In the genomic region with DNA sequence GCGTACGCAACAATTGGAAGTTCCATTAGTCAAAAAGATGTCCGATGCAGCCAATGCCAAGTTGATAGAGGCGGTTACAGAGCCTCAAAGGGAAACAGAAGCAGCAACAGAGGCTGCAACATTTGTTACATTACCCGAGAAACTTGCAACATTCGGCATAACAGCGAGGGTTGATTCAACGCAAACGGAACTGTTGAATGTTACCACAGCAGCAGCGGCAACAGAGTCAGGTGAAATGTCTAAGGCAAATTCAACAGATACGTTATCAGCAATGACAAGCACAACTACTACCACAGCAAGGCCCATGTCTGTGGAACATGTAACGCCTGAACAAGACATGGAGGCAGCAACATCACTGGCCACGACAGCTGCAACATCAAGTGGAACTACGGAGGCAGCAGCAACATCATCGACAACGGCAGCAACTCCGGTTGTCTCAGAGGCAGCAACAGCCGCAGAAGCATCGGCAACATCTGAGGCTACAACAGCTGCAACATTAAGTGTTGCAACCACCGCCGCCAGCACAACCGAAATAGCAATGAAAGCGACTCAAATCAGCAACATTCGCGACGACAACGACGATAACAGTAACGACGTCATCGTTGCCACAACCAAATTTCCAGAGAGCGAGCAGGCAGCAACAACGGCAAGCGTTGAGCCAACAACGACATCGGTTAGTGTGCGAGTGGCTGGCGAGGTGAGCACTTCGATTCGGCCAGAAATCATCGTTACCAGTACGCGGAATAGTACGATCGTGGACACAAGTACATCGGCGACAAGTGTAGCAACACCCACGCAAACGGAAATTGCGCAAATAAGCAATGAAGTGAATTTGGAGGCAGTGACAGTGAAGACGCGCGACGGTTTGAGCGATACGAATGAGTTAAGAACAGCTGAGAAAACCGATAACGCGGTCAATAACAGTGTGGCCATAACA, we compare ENCODE assay signal across 5 fruit fly cellular contexts.
TF ChIP-seq lines count a peak whose summit lies in the region.

No protein-coding gene starts in this region.

- no peak for TF ChIP-seq CTCF in whole organism, embryonic (GFP tag; optimal IDR thresholded peaks at IDR 0.05; lab: Kevin White, UChicago)

TF ChIP-seq in whole organism, adult, 20 proteins besides CTCF, POLR2A, EP300 and RAD21:
- TF ChIP-seq CG11617 (GFP tag; optimal IDR thresholded peaks at IDR 0.05; lab: Kevin White, UChicago) (no peak), bab1 (GFP tag; optimal IDR thresholded peaks at IDR 0.05; lab: Kevin White, UChicago) (peak; percentile 2)
TF ChIP-seq in whole organism, adult: peak in this region for 1.

TF ChIP-seq in whole organism, embryonic, 481 proteins besides CTCF, POLR2A, EP300 and RAD21 (continues in another document):
- no peak for TF ChIP-seq HHEX (GFP tag; optimal IDR thresholded peaks at IDR 0.05; lab: Kevin White, UChicago)
- no peak for TF ChIP-seq Xrp1 (GFP tag; IDR thresholded peaks at IDR 0.05; lab: Robert Waterston, UW)
- TF ChIP-seq CG1647 (GFP tag; optimal IDR thresholded peaks at IDR 0.05; lab: Kevin White, UChicago), result no peak
- peak; percentile 0 for TF ChIP-seq CG13296 (GFP tag; optimal IDR thresholded peaks at IDR 0.05; lab: Kevin White, UChicago)
- peak; percentile 99 for TF ChIP-seq CG11504 (tag; optimal IDR thresholded peaks at IDR 0.05; lab: Kevin White, UChicago)
- TF ChIP-seq CG2875 (GFP tag; optimal IDR thresholded peaks at IDR 0.05; lab: Kevin White, UChicago), result no peak
- TF ChIP-seq gcm2 (GFP tag; optimal IDR thresholded peaks at IDR 0.05; lab: Kevin White, UChicago), result no peak
- no peak for TF ChIP-seq pita (GFP tag; optimal IDR thresholded peaks at IDR 0.05; lab: Kevin White, UChicago)
- TF ChIP-seq lab (GFP tag; optimal IDR thresholded peaks at IDR 0.05; lab: Kevin White, UChicago), result peak; percentile 6
- TF ChIP-seq CG15269 (tag; optimal IDR thresholded peaks at IDR 0.05; lab: Kevin White, UChicago), result no peak
- 0 out of 2 replicates have a peak, but pooled peaks have one; percentile 15 for TF ChIP-seq CG13287 (GFP tag; IDR thresholded peaks at IDR 0.05; lab: Robert Waterston, UW; ENCODE audit: partially characterized antibody)
- no peak for TF ChIP-seq CG1233 (GFP tag; optimal IDR thresholded peaks at IDR 0.05; lab: Kevin White, UChicago)
- TF ChIP-seq Kr (GFP tag; optimal IDR thresholded peaks at IDR 0.05; lab: Kevin White, UChicago), result no peak
- no peak for TF ChIP-seq CG17328 (GFP tag; IDR thresholded peaks at IDR 0.05; lab: Robert Waterston, UW)
- TF ChIP-seq crp (GFP tag; optimal IDR thresholded peaks at IDR 0.05; lab: Kevin White, UChicago), result peak in 1 of 2 experiments; percentile 19
- TF ChIP-seq trem (tag; optimal IDR thresholded peaks at IDR 0.05; lab: Kevin White, UChicago), result no peak
- TF ChIP-seq hkb (optimal IDR thresholded peaks at IDR 0.05; lab: Kevin White, UChicago), result peak; percentile 96
- 0 out of 2 replicates have a peak, but pooled peaks have one; percentile 19 for TF ChIP-seq hkb (GFP tag; IDR thresholded peaks at IDR 0.05; lab: Robert Waterston, UW)
- TF ChIP-seq maf-S (GFP tag; optimal IDR thresholded peaks at IDR 0.05; lab: Kevin White, UChicago), result no peak

TF ChIP-seq in whole organism, prepupa, 60 proteins besides CTCF, POLR2A, EP300 and RAD21:
- peak; percentile 62 for TF ChIP-seq vri (GFP tag; optimal IDR thresholded peaks at IDR 0.05; lab: Kevin White, UChicago)
- TF ChIP-seq Eip78C (GFP tag; lab: Kevin White, UChicago), result peak; percentile 58
- no peak for TF ChIP-seq dac (GFP tag; optimal IDR thresholded peaks at IDR 0.05; lab: Kevin White, UChicago)
- no peak for TF ChIP-seq lz (GFP tag; optimal IDR thresholded peaks at IDR 0.05; lab: Kevin White, UChicago)
- TF ChIP-seq CG3919 (GFP tag; optimal IDR thresholded peaks at IDR 0.05; lab: Kevin White, UChicago), result peak; percentile 34

TF ChIP-seq in whole organism, pupa, 21 proteins besides CTCF, POLR2A, EP300 and RAD21:
- no peak for TF ChIP-seq Snoo (tag; optimal IDR thresholded peaks at IDR 0.05; lab: Kevin White, UChicago)
- TF ChIP-seq CG8301 (tag; optimal IDR thresholded peaks at IDR 0.05; lab: Kevin White, UChicago), result no peak
- no peak for TF ChIP-seq CG34367 (tag; optimal IDR thresholded peaks at IDR 0.05; lab: Kevin White, UChicago)
- TF ChIP-seq EcR (GFP tag; optimal IDR thresholded peaks at IDR 0.05; lab: Kevin White, UChicago), result peak; percentile 44
- TF ChIP-seq rn (GFP tag; IDR thresholded peaks at IDR 0.05; lab: Robert Waterston, UW), result no peak
- no peak for TF ChIP-seq CG9948 (tag; optimal IDR thresholded peaks at IDR 0.05; lab: Kevin White, UChicago)

TF ChIP-seq in whole organism, wandering third instar larva, 38 proteins besides CTCF, POLR2A, EP300 and RAD21:
- TF ChIP-seq ey (GFP tag; optimal IDR thresholded peaks at IDR 0.05; lab: Kevin White, UChicago), result no peak
- no peak for TF ChIP-seq GATAd (GFP tag; optimal IDR thresholded peaks at IDR 0.05; lab: Kevin White, UChicago)
- no peak for TF ChIP-seq sv (GFP tag; optimal IDR thresholded peaks at IDR 0.05; lab: Kevin White, UChicago)
- no peak for TF ChIP-seq sage (GFP tag; optimal IDR thresholded peaks at IDR 0.05; lab: Kevin White, UChicago)
- TF ChIP-seq tai (GFP tag; optimal IDR thresholded peaks at IDR 0.05; lab: Kevin White, UChicago), result no peak
- TF ChIP-seq CG32264 (GFP tag; optimal IDR thresholded peaks at IDR 0.05; lab: Kevin White, UChicago), result no peak
- TF ChIP-seq br (GFP tag; optimal IDR thresholded peaks at IDR 0.05; lab: Kevin White, UChicago), result no peak
- TF ChIP-seq Sp1 (GFP tag; optimal IDR thresholded peaks at IDR 0.05; lab: Kevin White, UChicago), result peak; percentile 1
- TF ChIP-seq brk (GFP tag; optimal IDR thresholded peaks at IDR 0.05; lab: Kevin White, UChicago), result no peak
- no peak for TF ChIP-seq psq (GFP tag; optimal IDR thresholded peaks at IDR 0.05; lab: Kevin White, UChicago)
- TF ChIP-seq Vsx2 (GFP tag; optimal IDR thresholded peaks at IDR 0.05; lab: Kevin White, UChicago; ENCODE audit: partially characterized antibody), result no peak
- no peak for TF ChIP-seq rgr (GFP tag; optimal IDR thresholded peaks at IDR 0.05; lab: Kevin White, UChicago)
- no peak for TF ChIP-seq fru (GFP tag; optimal IDR thresholded peaks at IDR 0.05; lab: Kevin White, UChicago)
- TF ChIP-seq OdsH (GFP tag; optimal IDR thresholded peaks at IDR 0.05; lab: Kevin White, UChicago), result peak; percentile 7
- peak; percentile 43 for TF ChIP-seq h (GFP tag; optimal IDR thresholded peaks at IDR 0.05; lab: Kevin White, UChicago)
- TF ChIP-seq CG9705 (GFP tag; optimal IDR thresholded peaks at IDR 0.05; lab: Kevin White, UChicago), result no peak
